Fruit fly (Drosophila melanogaster): ENCODE results near the gene Nup43.

DNA sequence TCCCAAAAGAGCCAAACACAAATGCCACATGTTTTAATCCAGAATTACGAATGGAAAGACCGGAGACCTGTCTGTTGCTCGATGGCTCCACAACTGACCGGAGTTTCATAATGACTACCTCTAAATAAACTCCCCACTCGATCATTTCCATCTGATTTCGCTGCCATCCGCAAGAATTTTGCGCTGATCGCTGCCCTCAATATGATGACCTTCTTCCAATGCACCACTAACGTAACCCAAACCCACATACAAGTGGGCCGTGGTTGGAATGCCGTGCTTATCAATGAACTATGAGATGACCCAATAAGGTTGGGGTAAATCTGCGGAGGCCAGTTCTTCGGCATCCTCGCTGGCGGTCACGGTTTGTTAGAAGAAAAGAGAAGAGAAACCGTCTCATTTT, 18.5 kb downstream of the Nup43 start, which contains the start of gene CG14309:
- TF ChIP-seq psq (GFP tag; optimal IDR thresholded peaks at IDR 0.05): no peak
- no peak for TF ChIP-seq Myc (optimal IDR thresholded peaks at IDR 0.05)
- TF ChIP-seq fru (GFP tag; optimal IDR thresholded peaks at IDR 0.05): no peak
- TF ChIP-seq Dif (GFP tag; optimal IDR thresholded peaks at IDR 0.05; ENCODE audit: partially characterized antibody): no peak
- no peak for TF ChIP-seq woc (GFP tag; optimal IDR thresholded peaks at IDR 0.05)
- no peak for TF ChIP-seq dsf (GFP tag; optimal IDR thresholded peaks at IDR 0.05; ENCODE audit: borderline replicate concordance)
- TF ChIP-seq pan (optimal IDR thresholded peaks at IDR 0.05): no peak
- no peak for TF ChIP-seq Sp1 (GFP tag; optimal IDR thresholded peaks at IDR 0.05)
- TF ChIP-seq OdsH (GFP tag; optimal IDR thresholded peaks at IDR 0.05): no peak
- TF ChIP-seq HLH106 (tag; optimal IDR thresholded peaks at IDR 0.05): no peak
- TF ChIP-seq Rel (GFP tag; optimal IDR thresholded peaks at IDR 0.05): no peak
- TF ChIP-seq Rel (tag; optimal IDR thresholded peaks at IDR 0.05): no peak
- no peak for TF ChIP-seq usp (GFP tag; optimal IDR thresholded peaks at IDR 0.05)
